Fruit fly (Drosophila melanogaster) whole organism, wandering third instar larva: Measurements from ENCODE around the gene Drsl1.

Experiments
- dsf ChIP-seq: sonication (Bioruptor generic); optimal IDR thresholded peaks from 2 replicates; lab custom pipeline; 2016; ENCODE audit warnings: missing biosample characterization, missing genetic modification characterization, borderline replicate concordance
- lola ChIP-seq: fragments of >200 bp; optimal IDR thresholded peaks from 2 replicates; lab custom pipeline; 2017; ENCODE audit warnings: missing biosample characterization, missing genetic modification characterization
- psq ChIP-seq: fragments of 200-800 bp; sonication (Bioruptor generic); optimal IDR thresholded peaks from 3 replicates; lab custom pipeline; 2017; ENCODE audit warnings: missing biosample characterization, mild to moderate bottlenecking, missing genetic modification characterization, moderate library complexity

dm6 chr3L:3301171-3301738 is 34.3 kb downstream of the Drsl1 start:
- TF ChIP-seq psq (GFP tag; lab: Kevin White, UChicago) (peak; percentile 47), dsf (GFP tag; lab: Kevin White, UChicago) (no peak), lola (no peak)
